Fruit fly (Drosophila melanogaster) whole organism, adult: ENCODE measurements around the gene NUCB1.

Source experiments
- CG11617 ChIP-seq: fragments of 200-800 bp; sonication (Bioruptor generic); optimal IDR thresholded peaks from 2 replicates; lab custom pipeline; 2017; ENCODE audit warnings: mild to moderate bottlenecking, missing biosample characterization, missing genetic modification reagents, missing genetic modification characterization
- CG1620 ChIP-seq: fragments of 200-800 bp; sonication (Bioruptor generic); optimal IDR thresholded peaks from 2 replicates; lab custom pipeline; 2016; ENCODE audit warnings: missing biosample characterization, missing genetic modification characterization
- CG33017 ChIP-seq: fragments of 200-800 bp; sonication (Bioruptor generic); optimal IDR thresholded peaks from 2 replicates; lab custom pipeline; 2018; ENCODE audit warnings: missing biosample characterization, mild to moderate bottlenecking, missing genetic modification characterization, moderate library complexity
- CG5204 ChIP-seq: fragments of 200-800 bp; sonication (Bioruptor generic); optimal IDR thresholded peaks from 2 replicates; lab custom pipeline; 2016; ENCODE audit warnings: missing biosample characterization, missing genetic modification characterization
- CG7101 ChIP-seq: fragments of 200-800 bp; sonication (Bioruptor generic); optimal IDR thresholded peaks from 2 replicates; lab custom pipeline; 2018; ENCODE audit warnings: missing biosample characterization, mild to moderate bottlenecking, missing genetic modification characterization, moderate library complexity
- Clk ChIP-seq: fragments of 200-800 bp; sonication (Bioruptor generic); optimal IDR thresholded peaks from 2 replicates; lab custom pipeline; 2017; ENCODE audit warnings: missing biosample characterization, missing genetic modification characterization
- Crg-1 ChIP-seq: fragments of 200-800 bp; sonication (Bioruptor generic); optimal IDR thresholded peaks from 2 replicates; lab custom pipeline; 2016; ENCODE audit warnings: missing biosample characterization, missing genetic modification characterization
- Hr96 ChIP-seq: fragments of 200-800 bp; sonication (Bioruptor generic); optimal IDR thresholded peaks from 2 replicates; lab custom pipeline; 2016; ENCODE audit warnings: missing biosample characterization, missing genetic modification characterization
- bab1 ChIP-seq: fragments of 200-800 bp; sonication (Bioruptor generic); optimal IDR thresholded peaks from 3 replicates; lab custom pipeline; 2019; ENCODE audit warnings: missing biosample characterization, mild to moderate bottlenecking, missing genetic modification characterization, moderate library complexity
- cic ChIP-seq: fragments of 200-800 bp; sonication (Bioruptor generic); optimal IDR thresholded peaks from 2 replicates; lab custom pipeline; 2017; ENCODE audit warnings: missing biosample characterization, mild to moderate bottlenecking, missing genetic modification characterization, moderate library complexity
- cnc ChIP-seq, 2 experiments: fragments of >200 bp; optimal IDR thresholded peaks; 2 replicates each; lab custom pipeline; 2017
- kay ChIP-seq: fragments of 200-800 bp; sonication (Bioruptor generic); peaks from one replicate; lab custom pipeline; 2016; ENCODE audit warnings: missing biosample characterization, missing genetic modification characterization, borderline replicate concordance
- ovo ChIP-seq: fragments of 200-800 bp; sonication (Bioruptor generic); optimal IDR thresholded peaks from 2 replicates; lab custom pipeline; 2016; ENCODE audit warnings: missing biosample characterization, missing genetic modification characterization
- toe ChIP-seq: fragments of 200-800 bp; sonication (Bioruptor generic); optimal IDR thresholded peaks from 2 replicates; lab custom pipeline; 2016; ENCODE audit warnings: missing biosample characterization, missing genetic modification characterization

DNA sequence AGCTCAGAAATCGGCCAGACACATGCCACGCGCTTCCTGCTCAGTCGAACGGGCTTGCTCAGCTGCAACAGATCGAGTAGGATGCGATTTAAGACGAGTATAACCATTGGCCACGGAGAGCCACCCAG, 44.1 kb downstream of the NUCB1 start, which contains the start of gene CG32182:
- TF ChIP-seq CG33017 (tag; lab: Kevin White, UChicago) (no peak), CG1620 (GFP tag; lab: Kevin White, UChicago) (no peak), kay (GFP tag; lab: Kevin White, UChicago) (no peak), cic (no peak), Hr96 (no peak), cnc (optimal IDR thresholded peaks at IDR 0.05; lab: Kevin White, UChicago) (no peak), Clk (GFP tag; lab: Kevin White, UChicago) (no peak), CG11617 (GFP tag; lab: Kevin White, UChicago) (no peak), toe (GFP tag; lab: Kevin White, UChicago) (no peak), Crg-1 (GFP tag; lab: Kevin White, UChicago) (no peak), CG7101 (no peak), ovo (no peak), CG5204 (no peak), bab1 (GFP tag; lab: Kevin White, UChicago) (no peak)
